Worm (Caenorhabditis elegans): ENCODE data around the gene T23B7.2.
A peak's percentile ranks its signal among the peaks of the same experiment; 100 is the strongest.

T23B7.2 gene

ce11 chrII:4888527-4889487, 46.8 kb upstream of the T23B7.2 start, which contains the start of gene pgm-1 (continued):
- TF ChIP-seq mep-1 (tag; optimal IDR thresholded peaks at IDR 0.05): peak; percentile 9
- no peak for TF ChIP-seq F37D6.2 (tag; optimal IDR thresholded peaks at IDR 0.05)

- TF ChIP-seq nhr-10 (tag; optimal IDR thresholded peaks at IDR 0.05): no peak
- no peak for TF ChIP-seq daf-19 (GFP tag; conservative IDR thresholded peaks at IDR 0.05)
- TF ChIP-seq hmg-1.1 (GFP tag; IDR thresholded peaks at IDR 0.05): no peak
- no peak for TF ChIP-seq gei-8 (GFP tag; optimal IDR thresholded peaks at IDR 0.05)
- TF ChIP-seq Y105C5A.15 (GFP tag; IDR thresholded peaks at IDR 0.05): no peak
- TF ChIP-seq nhr-77 (tag; optimal IDR thresholded peaks at IDR 0.05): no peak
- no peak for TF ChIP-seq mxl-2 (GFP tag; conservative IDR thresholded peaks at IDR 0.05)
- no peak for TF ChIP-seq nhr-48 (tag; optimal IDR thresholded peaks at IDR 0.05)
- TF ChIP-seq spr-1 (tag; optimal IDR thresholded peaks at IDR 0.05): no peak
Measured at ce11 chrII:4885976-4886375, 43.9 kb upstream of the T23B7.2 start, which contains the start of gene R05F9.7. R05F9.7 (plus strand) TSS chrII:4886276.

ce11 chrII:4884403-4884802, 42.4 kb upstream of the T23B7.2 start:
- TF ChIP-seq saeg-2 (GFP tag; IDR thresholded peaks at IDR 0.05): no peak
- TF ChIP-seq unc-62 (GFP tag; optimal IDR thresholded peaks at IDR 0.05 in 1 of 2): peak in 1 of 2 experiments; percentile 65
- no peak for TF ChIP-seq unc-62 (tag; optimal IDR thresholded peaks at IDR 0.05)

- peak; percentile 27 for TF ChIP-seq T20F7.1 (GFP tag; optimal IDR thresholded peaks at IDR 0.05)
- no peak for TF ChIP-seq ceh-20 (GFP tag; IDR thresholded peaks at IDR 0.05)
- TF ChIP-seq mxl-2 (GFP tag; conservative IDR thresholded peaks at IDR 0.05): no peak
- no peak for TF ChIP-seq rbr-2 (tag; optimal IDR thresholded peaks at IDR 0.05)
- peak; percentile 9 for TF ChIP-seq dve-1 (tag; optimal IDR thresholded peaks at IDR 0.05; ENCODE audit: insufficient read depth)
- TF ChIP-seq daf-16 (GFP tag; optimal IDR thresholded peaks at IDR 0.05): no peak
- TF ChIP-seq daf-16 (tag; optimal IDR thresholded peaks at IDR 0.05): peak; percentile 55
- 0 out of 2 replicates have a peak, but pooled peaks have one; percentile 17 for TF ChIP-seq dmd-6 (GFP tag; IDR thresholded peaks at IDR 0.05)
- TF ChIP-seq pqm-1 (tag; optimal IDR thresholded peaks at IDR 0.05): no peak
- no peak for TF ChIP-seq hmg-1.1 (GFP tag; IDR thresholded peaks at IDR 0.05)
- TF ChIP-seq hlh-11 (tag; optimal IDR thresholded peaks at IDR 0.05): peak; percentile 8
- TF ChIP-seq gei-8 (GFP tag; optimal IDR thresholded peaks at IDR 0.05): no peak
- TF ChIP-seq lir-3 (tag; optimal IDR thresholded peaks at IDR 0.05): no peak
- no peak for TF ChIP-seq ztf-7 (tag; optimal IDR thresholded peaks at IDR 0.05)
- TF ChIP-seq jun-1 (tag; optimal IDR thresholded peaks at IDR 0.05): no peak
- TF ChIP-seq nhr-77 (tag; optimal IDR thresholded peaks at IDR 0.05): no peak
- TF ChIP-seq lin-13 (GFP tag; optimal IDR thresholded peaks at IDR 0.05): no peak
- TF ChIP-seq nhr-48 (tag; optimal IDR thresholded peaks at IDR 0.05): no peak
- TF ChIP-seq snpc-4 (tag; optimal IDR thresholded peaks at IDR 0.05): no peak
- TF ChIP-seq lin-15B (tag; optimal IDR thresholded peaks at IDR 0.05): no peak
Measured at ce11 chrII:4883412-4883811, 41.4 kb upstream of the T23B7.2 start, which contains the start of gene gst-8. gst-8 (plus strand) TSS chrII:4883712.

ce11 chrII:4882498-4882897, 40.5 kb upstream of the T23B7.2 start:
- TF ChIP-seq daf-16 (GFP tag; optimal IDR thresholded peaks at IDR 0.05): no peak
- peak; percentile 75 for TF ChIP-seq daf-16 (tag; optimal IDR thresholded peaks at IDR 0.05)
- TF ChIP-seq aha-1 (tag): peak; percentile 3
- peak; percentile 27 for TF ChIP-seq dve-1 (tag; optimal IDR thresholded peaks at IDR 0.05; ENCODE audit: insufficient read depth)
- no peak for TF ChIP-seq Y48G9A.11 (GFP tag; IDR thresholded peaks at IDR 0.05)
- no peak for TF ChIP-seq egl-27 (tag; optimal IDR thresholded peaks at IDR 0.05)
- 0 out of 2 replicates have a peak, but pooled peaks have one; percentile 7 for TF ChIP-seq lim-7 (GFP tag; IDR thresholded peaks at IDR 0.05)
